Worm (Caenorhabditis elegans) whole organism, L4 larva: ENCODE measurements around the gene C53D6.11.
A peak's percentile ranks its signal among the peaks of the same experiment; 100 is the strongest.

ENCODE experiments used
- D1046.2 ChIP-seq: fragments of 200-800 bp; sonication (Bioruptor generic); IDR thresholded peaks from 2 replicates; pipeline ENCODE4 v1.3.6; 2022; ENCODE audit warnings: missing genetic modification characterization, missing compliant biosample characterization
- F10B5.3 ChIP-seq: sonication (generic microtip); optimal IDR thresholded peaks from 2 replicates; lab custom pipeline; 2016; ENCODE audit warnings: mild to moderate bottlenecking, missing genetic modification characterization, missing compliant biosample characterization
- F26F4.8 ChIP-seq: fragments of 200-800 bp; sonication (Bioruptor generic); conservative IDR thresholded peaks from 2 replicates; pipeline ENCODE4 v1.3.6; 2022; ENCODE audit warnings: missing genetic modification characterization, missing compliant biosample characterization
- aha-1 ChIP-seq: fragments of 150-350 bp; peaks from one replicate; lab custom pipeline; 2014; ENCODE audit warnings: missing biosample characterization, missing genetic modification characterization
- aly-2 ChIP-seq: sonication (generic microtip); optimal IDR thresholded peaks from 2 replicates; lab custom pipeline; 2018; ENCODE audit warnings: missing biosample characterization, missing genetic modification characterization
- attf-4 ChIP-seq: sonication (generic microtip); optimal IDR thresholded peaks from 3 replicates; lab custom pipeline; 2017; ENCODE audit warnings: missing biosample characterization, missing genetic modification characterization
- cey-2 ChIP-seq: sonication (generic microtip); optimal IDR thresholded peaks from 3 replicates; lab custom pipeline; 2017; ENCODE audit warnings: missing genetic modification characterization, mild to moderate bottlenecking, missing compliant biosample characterization, antibody characterized with exemption, borderline replicate concordance; ENCODE audit not compliant: insufficient read depth
- dve-1 ChIP-seq: sonication (generic microtip); optimal IDR thresholded peaks from 2 replicates; lab custom pipeline; 2017; ENCODE audit warnings: antibody characterized with exemption, mild to moderate bottlenecking, missing genetic modification characterization, missing compliant biosample characterization; ENCODE audit not compliant: insufficient read depth
- hif-1 ChIP-seq, 2 experiments: sonication (generic microtip); optimal IDR thresholded peaks; 2 replicates each; lab custom pipeline; 2016 to 2017; ENCODE audit warnings: missing compliant biosample characterization in 2 of 2, missing genetic modification characterization in 2 of 2, missing genetic modification reagents in 2 of 2, missing genotype in 2 of 2, mild to moderate bottlenecking in 1 of 2
- hlh-30 ChIP-seq: sonication (generic microtip); optimal IDR thresholded peaks from 2 replicates; lab custom pipeline; 2017; ENCODE audit warnings: antibody characterized with exemption, mild to moderate bottlenecking, missing genetic modification characterization, missing compliant biosample characterization; ENCODE audit not compliant: insufficient read depth
- jun-1 ChIP-seq: fragments of 150-350 bp; optimal IDR thresholded peaks from 2 replicates; lab custom pipeline; 2014; ENCODE audit warnings: missing biosample characterization, missing genetic modification reagents, missing genetic modification characterization
- madf-9 ChIP-seq: fragments of 200-800 bp; sonication (Bioruptor generic); conservative IDR thresholded peaks from 2 replicates; pipeline ENCODE4 v1.3.6; 2022; ENCODE audit warnings: missing genetic modification reagents, missing genetic modification characterization, missing compliant biosample characterization
- mdl-1 ChIP-seq, 2 experiments: fragments of 150-350 bp in 1 of 2; sonication (generic microtip) in 1 of 2; optimal IDR thresholded peaks; 2 replicates each; lab custom pipeline; 2014 to 2017; ENCODE audit warnings: missing biosample characterization in 2 of 2, missing genetic modification characterization in 2 of 2
- mep-1 ChIP-seq: fragments of 150-350 bp; sonication (generic microtip); optimal IDR thresholded peaks from 3 replicates; lab custom pipeline; 2014; ENCODE audit warnings: missing biosample characterization, missing genetic modification characterization
- nhr-11 ChIP-seq: fragments of 150-350 bp; optimal IDR thresholded peaks from 2 replicates; lab custom pipeline; 2014; ENCODE audit warnings: missing biosample characterization, missing genetic modification characterization
- nhr-28 ChIP-seq: fragments of 150-350 bp; optimal IDR thresholded peaks from 2 replicates; lab custom pipeline; 2014; ENCODE audit warnings: missing biosample characterization, missing genetic modification characterization
- pha-4 ChIP-seq, 2 experiments: fragments of 150-350 bp in 1 of 2; fragments of 200-800 bp in 1 of 2; sonication (Bioruptor generic) in 1 of 2; IDR thresholded peaks in 1 of 2; optimal IDR thresholded peaks in 1 of 2; 2 replicates each; pipeline versions ENCODE4 v1.3.6 to Lab custom; 2014 to 2022; ENCODE audit warnings: missing genetic modification characterization in 2 of 2, missing genetic modification reagents in 2 of 2, missing biosample characterization in 1 of 2, missing compliant biosample characterization in 1 of 2
- rbr-2 ChIP-seq: sonication (generic microtip); optimal IDR thresholded peaks from 2 replicates; lab custom pipeline; 2016; ENCODE audit warnings: missing genotype, missing genetic modification characterization, missing compliant biosample characterization
- saeg-2 ChIP-seq: fragments of 200-800 bp; sonication (Bioruptor generic); IDR thresholded peaks from 2 replicates; pipeline ENCODE4 v1.3.6; 2022; ENCODE audit warnings: missing genetic modification reagents, missing genetic modification characterization, missing compliant biosample characterization
- snpc-4 ChIP-seq: fragments of 150-350 bp; optimal IDR thresholded peaks from 2 replicates; lab custom pipeline; 2014; ENCODE audit warnings: missing biosample characterization, missing genetic modification characterization
- spr-3 ChIP-seq: fragments of 200-800 bp; sonication (Bioruptor generic); optimal IDR thresholded peaks from 2 replicates; lab custom pipeline; 2018; ENCODE audit warnings: mild to moderate bottlenecking, missing genetic modification characterization, missing compliant biosample characterization
- unc-39 ChIP-seq: sonication (generic microtip); optimal IDR thresholded peaks from 2 replicates; lab custom pipeline; 2017; ENCODE audit warnings: missing biosample characterization, missing genetic modification characterization
- unc-62 ChIP-seq, 3 experiments: fragments of 150-350 bp in 1 of 3; sonication (generic microtip); optimal IDR thresholded peaks in 2 of 3; peaks in 1 of 3; 1 replicate in 1 of 3; 2 replicates in 2 of 3; lab custom pipeline; 2014 to 2017; ENCODE audit warnings: missing biosample characterization in 3 of 3, missing genetic modification characterization in 3 of 3, missing genetic modification reagents in 3 of 3, missing genotype in 1 of 3
- zag-1 ChIP-seq: fragments of 150-350 bp; optimal IDR thresholded peaks from 2 replicates; lab custom pipeline; 2014; ENCODE audit warnings: missing biosample characterization, missing genetic modification characterization
- ztf-11 ChIP-seq: fragments of 150-350 bp; optimal IDR thresholded peaks from 2 replicates; lab custom pipeline; 2014; ENCODE audit warnings: missing biosample characterization, missing genetic modification characterization

C53D6.11 gene

ce11 chrIV:9043224-9043623, 32.8 kb downstream of the C53D6.11 start, which contains the start of gene Y73F4A.2:
Y73F4A.2 (minus strand) TSS chrIV:9043347.
- peak; percentile 49 for TF ChIP-seq nhr-28 (tag; lab: Kevin White, UChicago)
- no peak for TF ChIP-seq spr-3 (GFP tag; lab: Kevin White, UChicago)
- TF ChIP-seq, all 104 proteins: peak for 1

- TF ChIP-seq rbr-2 (tag; lab: Kevin White, UChicago) (no peak), F10B5.3 (tag; lab: Kevin White, UChicago) (no peak), nhr-11 (tag; lab: Kevin White, UChicago) (no peak), madf-9 (GFP tag; lab: Robert Waterston, UW) (no peak), ztf-11 (tag; lab: Kevin White, UChicago) (no peak), D1046.2 (GFP tag; lab: Robert Waterston, UW) (no peak), unc-39 (tag; lab: Kevin White, UChicago) (no peak), mep-1 (tag; lab: Kevin White, UChicago) (no peak), zag-1 (tag; lab: Kevin White, UChicago) (no peak), jun-1 (tag; lab: Kevin White, UChicago) (no peak)
- TF ChIP-seq, all 104 proteins: peak for 0
Observed at ce11 chrIV:9045252-9045651, 34.9 kb downstream of the C53D6.11 start, which contains the start of gene Y73F4A.1. Y73F4A.1 (minus strand) TSS chrIV:9045352.

ce11 chrIV:9051036-9051435, 40.7 kb downstream of the C53D6.11 start:
- peak; percentile 83 for TF ChIP-seq aha-1 (tag; lab: Kevin White, UChicago)
- TF ChIP-seq F26F4.8 (GFP tag; lab: Robert Waterston, UW): no peak
- peak; percentile 23 for TF ChIP-seq hlh-30
- peak; percentile 77 for TF ChIP-seq nhr-28 (tag; lab: Kevin White, UChicago)
- no peak for TF ChIP-seq attf-4 (tag; lab: Kevin White, UChicago)

- TF ChIP-seq snpc-4 (tag; lab: Kevin White, UChicago) (no peak), dve-1 (peak; percentile 23), saeg-2 (GFP tag; lab: Robert Waterston, UW) (no peak), cey-2 (tag; lab: Kevin White, UChicago) (peak; percentile 41), aly-2 (tag; lab: Kevin White, UChicago) (no peak), hif-1 (tag; optimal IDR thresholded peaks at IDR 0.05; lab: Kevin White, UChicago) (peak; percentile 44 to 52), nhr-28 (tag; lab: Kevin White, UChicago) (peak; percentile 93), mdl-1 (tag; optimal IDR thresholded peaks at IDR 0.05; lab: Kevin White, UChicago) (peak in 1 of 2 experiments; percentile 12), aha-1 (tag; lab: Kevin White, UChicago) (peak; percentile 96)
Observed at ce11 chrIV:9051510-9052175, 41.3 kb downstream of the C53D6.11 start.

ce11 chrIV:9053403-9053802, 43.0 kb downstream of the C53D6.11 start:
- TF ChIP-seq unc-62 (GFP tag; optimal IDR thresholded peaks at IDR 0.05 in 1 of 2; lab: Kevin White, UChicago) (peak in 1 of 2 experiments; percentile 51), unc-62 (tag; optimal IDR thresholded peaks at IDR 0.05; lab: Kevin White, UChicago) (no peak), pha-4 (GFP tag; IDR thresholded peaks at IDR 0.05; lab: Robert Waterston, UW) (no peak), pha-4 (tag; optimal IDR thresholded peaks at IDR 0.05; lab: Kevin White, UChicago) (no peak)
- TF ChIP-seq, all 104 proteins: peak for 1
